Fruit fly (Drosophila melanogaster): Measurements from ENCODE around the gene CG7366.

dm6 chr3L:8155324-8155723, 46.9 kb downstream of the CG7366 start:
- TF ChIP-seq Sin3A (optimal IDR thresholded peaks at IDR 0.05) (no peak), psq (optimal IDR thresholded peaks at IDR 0.05) (no peak), Myc (optimal IDR thresholded peaks at IDR 0.05) (no peak)

All from Kc167 (cell line).